Fruit fly (Drosophila melanogaster) whole organism: Measurements from ENCODE around the gene Mp.

Experiments
- CG8478 ChIP-seq: fragments of >200 bp; optimal IDR thresholded peaks from 2 replicates; lab custom pipeline; 2018; ENCODE audit warnings: inconsistent platforms
- Dll ChIP-seq: fragments of >200 bp; optimal IDR thresholded peaks from 2 replicates; lab custom pipeline; 2017
- EcR ChIP-seq, 2 experiments: fragments of >200 bp; optimal IDR thresholded peaks; 2 replicates each; lab custom pipeline; 2017; ENCODE audit warnings: missing biosample characterization in 2 of 2, missing genetic modification characterization in 2 of 2, missing genetic modification reagents in 2 of 2
- pan ChIP-seq: fragments of >200 bp; optimal IDR thresholded peaks from 2 replicates; lab custom pipeline; 2017
- psq ChIP-seq: fragments of >200 bp; optimal IDR thresholded peaks from 2 replicates; lab custom pipeline; 2017
- usp ChIP-seq: fragments of >200 bp; optimal IDR thresholded peaks from 2 replicates; lab custom pipeline; 2017; ENCODE audit warnings: missing biosample characterization, missing genetic modification characterization, mixed read lengths

Gene Mp

dm6 chr3L:7069099-7069498 lies 70.5 kb downstream of the Mp start, which contains the start of gene CG32391:
CG32391 (minus strand) TSS chr3L:7069199.
- TF ChIP-seq Dll (no peak), CG8478 (lab: Kevin White, UChicago) (no peak), psq (no peak), usp (GFP tag; lab: Kevin White, UChicago) (no peak), pan (lab: Kevin White, UChicago) (no peak)

dm6 chr3L:7075147-7075546 lies 76.5 kb downstream of the Mp start, which contains the start of gene CG34030:
CG34030 (minus strand) TSS chr3L:7075247.
- TF ChIP-seq usp (GFP tag; lab: Kevin White, UChicago) (no peak), pan (lab: Kevin White, UChicago) (no peak), EcR (GFP tag; optimal IDR thresholded peaks at IDR 0.05; lab: Kevin White, UChicago) (no peak), psq (no peak), CG8478 (lab: Kevin White, UChicago) (no peak), Dll (no peak)

dm6 chr3L:7077258-7077657 lies 78.6 kb downstream of the Mp start, which contains the start of gene CG8641:
CG8641 (minus strand) TSS chr3L:7077462.
- TF ChIP-seq CG8478 (lab: Kevin White, UChicago) = no peak
- no peak for TF ChIP-seq psq
- no peak for TF ChIP-seq Dll
- no peak for TF ChIP-seq pan (lab: Kevin White, UChicago)
- no peak for TF ChIP-seq usp (GFP tag; lab: Kevin White, UChicago)
- no peak for TF ChIP-seq EcR (GFP tag; optimal IDR thresholded peaks at IDR 0.05; lab: Kevin White, UChicago)

- TF ChIP-seq psq (no peak), pan (lab: Kevin White, UChicago) (no peak), Dll (no peak), CG8478 (lab: Kevin White, UChicago) (no peak), EcR (GFP tag; optimal IDR thresholded peaks at IDR 0.05; lab: Kevin White, UChicago) (no peak), usp (GFP tag; lab: Kevin White, UChicago) (no peak)
Measured at dm6 chr3L:7082168-7082567, 83.5 kb downstream of the Mp start.

dm6 chr3L:7086093-7086492 lies 87.5 kb downstream of the Mp start:
- TF ChIP-seq usp (GFP tag; lab: Kevin White, UChicago) = no peak
- TF ChIP-seq psq = no peak
- TF ChIP-seq CG8478 (lab: Kevin White, UChicago) = no peak
- TF ChIP-seq EcR (GFP tag; optimal IDR thresholded peaks at IDR 0.05; lab: Kevin White, UChicago) = no peak
- TF ChIP-seq Dll = no peak
- TF ChIP-seq pan (lab: Kevin White, UChicago) = no peak

dm6 chr3L:7086558-7087059 lies 88.0 kb downstream of the Mp start, which contains the start of gene Cpr65Ea:
Cpr65Ea (minus strand) TSS chr3L:7086608.
- TF ChIP-seq usp (GFP tag; lab: Kevin White, UChicago) (no peak), EcR (GFP tag; optimal IDR thresholded peaks at IDR 0.05; lab: Kevin White, UChicago) (no peak), CG8478 (lab: Kevin White, UChicago) (no peak), pan (lab: Kevin White, UChicago) (no peak), psq (no peak), Dll (no peak)

- TF ChIP-seq CG8478 (lab: Kevin White, UChicago) (no peak), Dll (no peak), usp (GFP tag; lab: Kevin White, UChicago) (no peak), psq (no peak), pan (lab: Kevin White, UChicago) (no peak), EcR (GFP tag; optimal IDR thresholded peaks at IDR 0.05; lab: Kevin White, UChicago) (no peak)
Measured at dm6 chr3L:7087347-7087746, 88.7 kb downstream of the Mp start.

- no peak for TF ChIP-seq psq
- TF ChIP-seq EcR (GFP tag; optimal IDR thresholded peaks at IDR 0.05; lab: Kevin White, UChicago) = no peak
- no peak for TF ChIP-seq Dll
- no peak for TF ChIP-seq CG8478 (lab: Kevin White, UChicago)
- TF ChIP-seq pan (lab: Kevin White, UChicago) = no peak
- no peak for TF ChIP-seq usp (GFP tag; lab: Kevin White, UChicago)
Measured at dm6 chr3L:7088687-7089086, 90.0 kb downstream of the Mp start, which contains the start of gene Cpr65Eb. Cpr65Eb (minus strand) TSS chr3L:7088787.

- no peak for TF ChIP-seq CG8478 (lab: Kevin White, UChicago)
- no peak for TF ChIP-seq pan (lab: Kevin White, UChicago)
- TF ChIP-seq Dll = no peak
- TF ChIP-seq psq = no peak
- TF ChIP-seq EcR (GFP tag; optimal IDR thresholded peaks at IDR 0.05; lab: Kevin White, UChicago) = no peak
- TF ChIP-seq usp (GFP tag; lab: Kevin White, UChicago) = no peak
Measured at dm6 chr3L:7090764-7091163, 92.1 kb downstream of the Mp start.

- no peak for TF ChIP-seq pan (lab: Kevin White, UChicago)
- no peak for TF ChIP-seq CG8478 (lab: Kevin White, UChicago)
- no peak for TF ChIP-seq usp (GFP tag; lab: Kevin White, UChicago)
- TF ChIP-seq psq = no peak
- TF ChIP-seq EcR (GFP tag; optimal IDR thresholded peaks at IDR 0.05; lab: Kevin White, UChicago) = no peak
- no peak for TF ChIP-seq Dll
Measured at dm6 chr3L:7091331-7091904, 92.8 kb downstream of the Mp start.

dm6 chr3L:7092904-7093303 lies 94.3 kb downstream of the Mp start, which contains the start of gene Cpr65Ec:
Cpr65Ec (plus strand) TSS chr3L:7093204.
- TF ChIP-seq psq (no peak), CG8478 (lab: Kevin White, UChicago) (no peak), pan (lab: Kevin White, UChicago) (no peak), usp (GFP tag; lab: Kevin White, UChicago) (no peak), Dll (no peak), EcR (GFP tag; optimal IDR thresholded peaks at IDR 0.05; lab: Kevin White, UChicago) (no peak)

dm6 chr3L:7094020-7094419 lies 95.4 kb downstream of the Mp start:
- TF ChIP-seq CG8478 (lab: Kevin White, UChicago) (no peak), Dll (no peak), psq (no peak), pan (lab: Kevin White, UChicago) (no peak), usp (GFP tag; lab: Kevin White, UChicago) (no peak), EcR (GFP tag; optimal IDR thresholded peaks at IDR 0.05; lab: Kevin White, UChicago) (no peak)
